Worm (Caenorhabditis elegans) whole organism, L1 larva: Measurements from ENCODE around the gene Y57G11C.42.

ENCODE experiments used
- aly-2 ChIP-seq: fragments of 150-350 bp; optimal IDR thresholded peaks from 2 replicates; lab custom pipeline; 2014; ENCODE audit warnings: missing biosample characterization, missing genetic modification characterization
- nhr-77 ChIP-seq: fragments of 150-350 bp; optimal IDR thresholded peaks from 2 replicates; lab custom pipeline; 2014; ENCODE audit warnings: missing biosample characterization, missing genetic modification characterization
- ztf-4 ChIP-seq: fragments of 150-350 bp; optimal IDR thresholded peaks from 2 replicates; lab custom pipeline; 2014; ENCODE audit warnings: missing biosample characterization, missing genetic modification characterization

ce11 chrIV:14781537-14781936 lies 53.2 kb downstream of the Y57G11C.42 start, which contains the start of gene Y57G11C.8:
- no peak for TF ChIP-seq nhr-77
- TF ChIP-seq aly-2 (tag; lab: Kevin White, UChicago), result no peak
- TF ChIP-seq ztf-4, result no peak
